Comparison of ENCODE assay signal across 1 fruit fly cellular context in the genomic region with DNA sequence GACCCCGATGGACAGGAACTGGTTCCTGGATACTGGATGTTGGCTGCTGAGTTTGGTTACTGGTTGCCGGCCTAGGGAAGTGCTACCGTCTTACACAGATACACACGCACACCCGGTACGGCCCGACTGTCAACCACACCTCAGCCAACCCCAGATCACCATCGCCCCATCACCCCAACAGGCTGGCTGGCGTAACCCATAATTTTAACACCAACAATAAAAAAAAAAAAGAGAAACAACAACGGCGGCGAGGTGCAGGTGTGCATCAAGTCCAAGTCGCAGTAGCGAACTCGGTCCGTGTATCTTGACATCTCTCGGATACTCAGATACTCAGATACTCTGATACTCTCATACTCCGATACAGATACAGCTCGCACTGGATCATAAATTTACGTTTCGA.
A peak's percentile ranks its signal among the peaks of the same experiment; 100 is the strongest.
TF ChIP-seq lines count a peak whose summit lies in the region.

No protein-coding gene starts in this region.

TF ChIP-seq in whole organism, embryonic, 481 proteins besides CTCF, POLR2A, EP300 and RAD21 (continued from another document):
- TF ChIP-seq gsb-n (tag; optimal IDR thresholded peaks at IDR 0.05; lab: Kevin White, UChicago) (no peak), disco-r (GFP tag; optimal IDR thresholded peaks at IDR 0.05; lab: Kevin White, UChicago) (no peak), pan (optimal IDR thresholded peaks at IDR 0.05; lab: Kevin White, UChicago) (no peak), pan (GFP tag; optimal IDR thresholded peaks at IDR 0.05 in 1 of 2, IDR thresholded peaks at IDR 0.05 in 1 of 2) (peak in 1 of 2 experiments; percentile 5), ttk (GFP tag; IDR thresholded peaks at IDR 0.05; lab: Robert Waterston, UW) (peak; percentile 6; the same call in 1 of the 2 replicates), NFAT (GFP tag; IDR thresholded peaks at IDR 0.05; lab: Robert Waterston, UW) (no peak), CHES-1-like (GFP tag; optimal IDR thresholded peaks at IDR 0.05; lab: Kevin White, UChicago) (no peak), CG10147 (GFP tag; optimal IDR thresholded peaks at IDR 0.05; lab: Kevin White, UChicago) (no peak), CG13624 (GFP tag; optimal IDR thresholded peaks at IDR 0.05; lab: Kevin White, UChicago) (no peak), sqz (GFP tag; optimal IDR thresholded peaks at IDR 0.05; lab: Kevin White, UChicago) (peak; percentile 50), CG16779 (GFP tag; IDR thresholded peaks at IDR 0.05; lab: Robert Waterston, UW) (no peak), CG1647 (GFP tag; optimal IDR thresholded peaks at IDR 0.05; lab: Kevin White, UChicago) (no peak), gt (GFP tag; IDR thresholded peaks at IDR 0.05; lab: Robert Waterston, UW) (no peak), cg (GFP tag; optimal IDR thresholded peaks at IDR 0.05; lab: Kevin White, UChicago) (peak; percentile 22), fd96Cb (tag; optimal IDR thresholded peaks at IDR 0.05; lab: Kevin White, UChicago) (no peak), CG13894 (tag; optimal IDR thresholded peaks at IDR 0.05; lab: Kevin White, UChicago) (no peak)
TF ChIP-seq in whole organism, embryonic: peak in this region for 12.
